Worm (Caenorhabditis elegans): ENCODE data around the gene T04G9.4.

DNA sequence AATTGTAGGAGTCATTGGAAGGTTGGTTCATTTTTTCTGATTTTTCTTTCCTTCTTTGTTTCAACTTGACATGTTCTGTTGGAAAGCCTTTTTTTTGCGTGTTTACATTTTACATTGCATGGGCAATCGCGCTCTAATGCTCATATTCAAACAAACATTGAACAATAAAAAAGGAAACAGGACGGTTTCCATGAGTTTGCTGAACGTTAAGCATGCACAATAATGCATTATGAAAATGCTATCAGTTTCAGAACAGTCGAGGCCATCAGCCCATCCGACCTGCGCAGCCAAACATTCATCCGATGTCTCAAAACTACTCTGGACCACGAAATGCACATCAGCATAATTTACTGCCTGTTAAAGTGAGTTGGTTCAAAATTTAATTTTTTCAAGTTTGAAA, 18.3 kb downstream of the T04G9.4 start:
- no peak for TF ChIP-seq dmd-9 (GFP tag; IDR thresholded peaks at IDR 0.05)
- no peak for TF ChIP-seq ama-1 (optimal IDR thresholded peaks at IDR 0.05)
- no peak for TF ChIP-seq skn-1 (tag; optimal IDR thresholded peaks at IDR 0.05)
- no peak for TF ChIP-seq lin-15B (tag; optimal IDR thresholded peaks at IDR 0.05)
- no peak for TF ChIP-seq jun-1 (tag; optimal IDR thresholded peaks at IDR 0.05)
- TF ChIP-seq lin-13 (GFP tag; optimal IDR thresholded peaks at IDR 0.05): no peak
- no peak for TF ChIP-seq ztf-11 (tag; optimal IDR thresholded peaks at IDR 0.05)
